Worm (Caenorhabditis elegans): Measurements from ENCODE around the gene F47B7.5.

Gene F47B7.5

DNA sequence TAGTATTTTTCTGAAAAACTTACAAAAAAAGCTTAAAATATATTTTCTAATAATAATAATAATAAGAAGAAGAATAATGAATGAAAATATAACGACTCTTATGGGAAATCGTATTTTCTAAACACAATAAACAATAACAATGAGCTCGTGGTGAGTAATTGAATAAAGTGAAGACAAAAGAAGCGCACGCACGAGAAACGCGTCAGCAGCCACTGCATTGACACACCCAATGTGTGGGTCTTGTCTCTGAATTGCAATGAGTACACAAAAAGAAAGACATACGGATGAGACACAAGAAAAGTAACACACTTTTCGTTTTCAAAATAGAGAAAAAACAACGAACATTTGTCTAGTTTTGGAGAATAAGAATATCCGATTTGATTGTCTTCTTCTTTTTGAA lies 34.7 kb upstream of the F47B7.5 start, which contains the start of gene F35A5.8 (continued):
- TF ChIP-seq ceh-20 (GFP tag; IDR thresholded peaks at IDR 0.05) (no peak), duxl-1 (tag; optimal IDR thresholded peaks at IDR 0.05; ENCODE audit: poor library complexity) (peak; percentile 61), F49E8.2 (tag; optimal IDR thresholded peaks at IDR 0.05; ENCODE audit: borderline replicate concordance) (no peak), dmd-9 (GFP tag; IDR thresholded peaks at IDR 0.05) (0 out of 2 replicates have a peak, but pooled peaks have one; percentile 45), unc-39 (tag; optimal IDR thresholded peaks at IDR 0.05) (no peak), ztf-11 (tag; optimal IDR thresholded peaks at IDR 0.05) (no peak), F10B5.3 (tag; optimal IDR thresholded peaks at IDR 0.05) (peak; percentile 61), fos-1 (tag; optimal IDR thresholded peaks at IDR 0.05) (no peak), tag-97 (GFP tag; IDR thresholded peaks at IDR 0.05) (no peak), unc-130 (GFP tag; optimal IDR thresholded peaks at IDR 0.05) (no peak), Y48G9A.11 (GFP tag; IDR thresholded peaks at IDR 0.05) (no peak), Y5F2A.4 (GFP tag; optimal IDR thresholded peaks at IDR 0.05) (no peak), ceh-28 (tag; optimal IDR thresholded peaks at IDR 0.05) (no peak), zip-11 (GFP tag; IDR thresholded peaks at IDR 0.05) (no peak), nhr-48 (tag; optimal IDR thresholded peaks at IDR 0.05) (peak; percentile 34), skn-1 (tag; optimal IDR thresholded peaks at IDR 0.05) (no peak), daf-19 (GFP tag; conservative IDR thresholded peaks at IDR 0.05) (no peak), ces-1 (GFP tag; optimal IDR thresholded peaks at IDR 0.05) (peak; percentile 64), hmg-1.1 (GFP tag; IDR thresholded peaks at IDR 0.05) (peak; percentile 65), Y105C5A.15 (GFP tag; IDR thresholded peaks at IDR 0.05) (no peak), dmd-8 (GFP tag; IDR thresholded peaks at IDR 0.05) (no peak), snpc-1.2 (GFP tag; IDR thresholded peaks at IDR 0.05) (no peak), R02D3.7 (tag; optimal IDR thresholded peaks at IDR 0.05) (no peak), ceh-82 (tag; optimal IDR thresholded peaks at IDR 0.05) (no peak), aha-1 (tag) (peak; percentile 96), tra-1 (GFP tag; IDR thresholded peaks at IDR 0.05) (no peak), ama-1 (optimal IDR thresholded peaks at IDR 0.05) (no peak), egl-27 (tag; optimal IDR thresholded peaks at IDR 0.05) (no peak), lin-13 (GFP tag; optimal IDR thresholded peaks at IDR 0.05) (peak; percentile 72), zfp-3 (GFP tag; conservative IDR thresholded peaks at IDR 0.05) (no peak), aly-2 (tag; optimal IDR thresholded peaks at IDR 0.05) (no peak), saeg-2 (GFP tag; IDR thresholded peaks at IDR 0.05) (no peak), jun-1 (tag; optimal IDR thresholded peaks at IDR 0.05) (no peak), mep-1 (tag; optimal IDR thresholded peaks at IDR 0.05) (peak; percentile 86), daf-8 (GFP tag; IDR thresholded peaks at IDR 0.05) (no peak), ceh-62 (tag; optimal IDR thresholded peaks at IDR 0.05) (no peak), zag-1 (tag; optimal IDR thresholded peaks at IDR 0.05) (no peak), nhr-76 (tag; optimal IDR thresholded peaks at IDR 0.05) (no peak), lin-15B (tag; optimal IDR thresholded peaks at IDR 0.05) (no peak), fkh-10 (GFP tag; optimal IDR thresholded peaks at IDR 0.05) (no peak), nhr-102 (tag; optimal IDR thresholded peaks at IDR 0.05) (no peak), hif-1 (tag; optimal IDR thresholded peaks at IDR 0.05) (peak in 1 of 2 experiments; percentile 19), unc-62 (GFP tag; optimal IDR thresholded peaks at IDR 0.05 in 1 of 2) (peak in 1 of 2 experiments; percentile 95), unc-62 (tag; optimal IDR thresholded peaks at IDR 0.05) (no peak), madf-5 (GFP tag; IDR thresholded peaks at IDR 0.05) (no peak), pqm-1 (tag; optimal IDR thresholded peaks at IDR 0.05) (no peak), zip-2 (tag; optimal IDR thresholded peaks at IDR 0.05) (no peak), ZK546.5 (tag; optimal IDR thresholded peaks at IDR 0.05) (no peak), rbr-2 (tag; optimal IDR thresholded peaks at IDR 0.05) (peak; percentile 76), F37D6.2 (tag; optimal IDR thresholded peaks at IDR 0.05) (no peak), hlh-11 (tag; optimal IDR thresholded peaks at IDR 0.05) (peak; percentile 74), sdz-12 (GFP tag; optimal IDR thresholded peaks at IDR 0.05) (no peak), lsy-2 (tag; optimal IDR thresholded peaks at IDR 0.05) (peak in 1 of 2 experiments; percentile 28), lir-3 (tag; optimal IDR thresholded peaks at IDR 0.05) (no peak)
